Fruit fly (Drosophila melanogaster): ENCODE results near the gene PolQ.

The PolQ gene

DNA sequence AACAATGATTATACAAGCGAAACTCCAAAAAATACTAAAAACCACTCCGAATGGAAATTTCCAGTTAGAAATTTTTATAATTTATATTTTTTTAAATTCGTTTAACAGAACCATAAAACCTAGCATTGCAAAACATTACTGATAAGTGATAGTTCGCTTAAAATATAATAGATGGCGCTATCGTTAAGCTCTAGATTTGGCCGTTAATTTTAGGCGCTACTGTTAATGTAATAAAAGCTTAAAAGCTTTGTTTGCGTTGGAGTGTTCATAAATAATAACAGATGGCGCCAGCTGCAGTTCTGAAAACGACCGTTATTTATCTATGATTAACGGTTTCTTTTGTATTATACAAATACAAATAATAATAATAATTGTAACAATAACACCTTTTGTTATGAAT is 11.7 kb upstream of the PolQ start:
- TF ChIP-seq CG32121 (GFP tag; IDR thresholded peaks at IDR 0.05): no peak
- TF ChIP-seq CG13204 (GFP tag; optimal IDR thresholded peaks at IDR 0.05): no peak
- TF ChIP-seq CG17806 (tag; optimal IDR thresholded peaks at IDR 0.05): no peak
- TF ChIP-seq CG4496 (GFP tag; IDR thresholded peaks at IDR 0.05): no peak
- TF ChIP-seq Pif1A (GFP tag; optimal IDR thresholded peaks at IDR 0.05): no peak
- no peak for TF ChIP-seq CG10348 (GFP tag; IDR thresholded peaks at IDR 0.05)
- TF ChIP-seq gl (tag; optimal IDR thresholded peaks at IDR 0.05): no peak
- no peak for TF ChIP-seq CG14655 (GFP tag; optimal IDR thresholded peaks at IDR 0.05)
- no peak for TF ChIP-seq CG8159 (tag; optimal IDR thresholded peaks at IDR 0.05)
- TF ChIP-seq Snoo (tag; optimal IDR thresholded peaks at IDR 0.05): no peak
- TF ChIP-seq rn (GFP tag; IDR thresholded peaks at IDR 0.05): no peak
- no peak for TF ChIP-seq CG8301 (tag; optimal IDR thresholded peaks at IDR 0.05)
- TF ChIP-seq D1 (tag; optimal IDR thresholded peaks at IDR 0.05): no peak
- no peak for TF ChIP-seq CG9948 (tag; optimal IDR thresholded peaks at IDR 0.05)
- TF ChIP-seq fd96Ca (GFP tag; IDR thresholded peaks at IDR 0.05): no peak

DNA sequence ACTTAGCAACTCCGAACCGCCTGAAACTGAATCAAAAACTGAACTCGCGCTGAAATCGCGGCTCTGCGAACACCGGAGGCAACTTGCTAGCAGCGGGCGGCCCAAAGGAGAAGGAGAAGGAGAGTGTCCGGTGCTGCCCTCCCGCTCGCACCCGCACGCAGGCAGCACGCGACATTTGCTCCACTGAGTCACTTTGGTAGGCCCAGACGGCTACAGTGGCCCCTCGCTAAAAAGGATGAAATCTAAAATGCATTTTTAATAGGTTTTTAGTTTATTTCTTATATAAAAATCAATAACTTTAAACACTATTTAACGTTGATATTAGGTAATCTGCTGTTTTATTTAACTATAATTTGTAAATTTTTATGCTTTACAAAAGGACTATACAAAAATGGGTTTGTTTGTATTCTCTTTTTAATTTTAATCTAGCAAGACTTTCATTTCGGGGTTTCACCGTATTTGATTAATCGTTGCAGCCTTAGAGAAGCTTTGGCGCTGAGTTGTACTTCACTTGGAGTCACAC is 10.4 kb upstream of the PolQ start, which contains the start of gene Men:
Gene Men, minus strand, starts transcription at position 51 of the 523 bp plus-strand sequence.
- TF ChIP-seq CG8301 (tag; optimal IDR thresholded peaks at IDR 0.05) (peak; percentile 47), CG12605 (GFP tag; IDR thresholded peaks at IDR 0.05) (0 out of 2 replicates have a peak, but pooled peaks have one; percentile 33), EcR (GFP tag; optimal IDR thresholded peaks at IDR 0.05) (no peak), Pif1A (GFP tag; optimal IDR thresholded peaks at IDR 0.05) (peak; percentile 41), fd96Ca (GFP tag; IDR thresholded peaks at IDR 0.05) (peak; percentile 47; the same call in 1 of the 3 replicates), Ets98B (GFP tag; IDR thresholded peaks at IDR 0.05) (peak; percentile 25; the same call in 1 of the 2 replicates), CG13204 (GFP tag; optimal IDR thresholded peaks at IDR 0.05) (peak; percentile 52), CG14655 (GFP tag; optimal IDR thresholded peaks at IDR 0.05) (peak; percentile 60), CG10348 (GFP tag; IDR thresholded peaks at IDR 0.05) (peak; percentile 45; the same call in 1 of the 2 replicates), CG32121 (GFP tag; IDR thresholded peaks at IDR 0.05) (peak; percentile 76), Snoo (tag; optimal IDR thresholded peaks at IDR 0.05) (peak; percentile 53), CG17806 (tag; optimal IDR thresholded peaks at IDR 0.05) (peak; percentile 28), Pif1B (GFP tag; optimal IDR thresholded peaks at IDR 0.05) (peak; percentile 3), CG34367 (tag; optimal IDR thresholded peaks at IDR 0.05) (no peak), CG9948 (tag; optimal IDR thresholded peaks at IDR 0.05) (peak; percentile 56), CG4496 (GFP tag; IDR thresholded peaks at IDR 0.05) (peak; percentile 75), D1 (tag; optimal IDR thresholded peaks at IDR 0.05) (no peak), gl (tag; optimal IDR thresholded peaks at IDR 0.05) (no peak), CG15710 (tag; optimal IDR thresholded peaks at IDR 0.05) (peak; percentile 68), rn (GFP tag; IDR thresholded peaks at IDR 0.05) (peak; percentile 57), CG8159 (tag; optimal IDR thresholded peaks at IDR 0.05) (peak; percentile 65)

DNA sequence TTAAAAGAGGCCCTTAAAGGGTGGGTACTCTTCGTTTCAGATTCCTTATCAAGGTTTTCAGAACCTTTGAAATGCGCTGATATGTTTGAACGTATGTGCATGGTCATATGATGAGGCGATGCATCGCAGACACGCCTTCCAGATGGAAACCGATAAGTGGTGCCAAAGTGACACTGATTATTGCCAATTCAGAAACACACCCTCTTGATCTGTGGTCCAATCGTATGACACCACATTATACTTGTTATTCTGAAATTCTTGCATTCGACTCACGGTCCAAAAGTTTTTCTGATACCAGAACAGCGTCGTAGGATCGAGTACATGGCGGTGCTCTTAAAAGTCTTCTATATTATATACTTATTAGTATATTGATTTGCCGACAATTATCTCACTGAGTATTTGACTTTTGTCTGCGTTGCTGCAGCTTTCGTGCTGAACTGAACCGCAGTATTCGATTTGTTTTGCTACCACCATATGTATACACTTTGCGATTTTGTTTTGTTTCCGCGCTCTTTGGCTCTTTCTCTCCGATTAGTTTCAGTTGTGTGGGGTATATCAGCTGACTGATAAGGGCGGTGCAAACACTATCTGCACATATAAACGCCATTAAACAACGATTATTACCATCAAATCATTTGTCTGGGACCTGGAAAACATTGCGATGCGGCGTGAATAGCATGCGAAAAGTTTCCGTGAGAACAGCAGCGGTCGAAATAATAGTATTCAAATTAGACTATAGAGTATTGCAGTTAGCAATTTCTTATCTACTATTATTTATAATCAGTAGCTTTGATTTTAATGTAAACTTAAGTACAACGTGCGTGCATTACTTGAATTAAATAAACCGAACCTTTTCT is 8.5 kb upstream of the PolQ start:
- TF ChIP-seq rn (GFP tag; IDR thresholded peaks at IDR 0.05) (no peak), fd96Ca (GFP tag; IDR thresholded peaks at IDR 0.05) (no peak; the same call in 2 of the 3 replicates), CG4496 (GFP tag; IDR thresholded peaks at IDR 0.05) (no peak), CG32121 (GFP tag; IDR thresholded peaks at IDR 0.05) (no peak), CG14655 (GFP tag; optimal IDR thresholded peaks at IDR 0.05) (peak; percentile 4), CG8301 (tag; optimal IDR thresholded peaks at IDR 0.05) (no peak), Snoo (tag; optimal IDR thresholded peaks at IDR 0.05) (no peak), Ets98B (GFP tag; IDR thresholded peaks at IDR 0.05) (no peak; the same call in 1 of the 2 replicates), EcR (GFP tag; optimal IDR thresholded peaks at IDR 0.05) (no peak), CG12605 (GFP tag; IDR thresholded peaks at IDR 0.05) (no peak), CG10348 (GFP tag; IDR thresholded peaks at IDR 0.05) (no peak), gl (tag; optimal IDR thresholded peaks at IDR 0.05) (no peak), CG8159 (tag; optimal IDR thresholded peaks at IDR 0.05) (no peak), CG9948 (tag; optimal IDR thresholded peaks at IDR 0.05) (no peak), D1 (tag; optimal IDR thresholded peaks at IDR 0.05) (no peak), CG15710 (tag; optimal IDR thresholded peaks at IDR 0.05) (peak; percentile 18), CG13204 (GFP tag; optimal IDR thresholded peaks at IDR 0.05) (no peak)

DNA sequence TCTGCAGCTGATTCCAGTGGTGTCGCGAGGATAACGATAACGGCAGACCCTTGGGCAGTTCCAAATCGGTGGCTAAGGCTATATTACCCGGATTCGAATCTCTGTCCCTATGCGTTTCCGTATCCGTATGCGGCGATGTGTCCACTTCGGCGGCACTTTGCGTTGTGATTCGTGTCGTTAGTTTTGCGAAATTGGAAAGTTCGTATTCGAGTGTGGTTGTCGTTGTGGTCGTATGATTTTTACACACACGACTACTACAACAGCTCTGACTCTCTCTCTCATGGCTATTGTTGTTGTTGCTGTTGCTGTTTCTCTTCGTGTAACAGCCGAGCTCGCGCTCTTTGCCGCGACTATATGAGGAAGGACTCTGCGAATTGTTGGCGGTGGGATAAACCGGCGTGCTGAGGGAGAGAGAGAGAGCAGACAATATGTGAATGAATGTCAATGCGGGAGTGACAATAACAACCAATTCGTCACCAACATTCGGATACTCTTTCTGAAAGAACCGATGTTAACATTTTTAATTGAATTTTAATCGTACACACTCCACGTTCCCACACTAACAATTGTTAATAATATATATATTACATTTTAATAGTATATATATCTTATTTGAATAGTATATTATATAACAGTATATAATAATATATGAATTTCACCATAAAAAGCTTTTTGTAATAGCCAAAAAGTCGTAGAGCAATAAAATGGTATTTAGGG is 7.7 kb upstream of the PolQ start:
- TF ChIP-seq D1 (tag; optimal IDR thresholded peaks at IDR 0.05) (peak; percentile 60), CG14655 (GFP tag; optimal IDR thresholded peaks at IDR 0.05) (peak; percentile 79), fd96Ca (GFP tag; IDR thresholded peaks at IDR 0.05) (peak; percentile 34; the same call in 1 of the 3 replicates), Snoo (tag; optimal IDR thresholded peaks at IDR 0.05) (peak; percentile 71), Pif1B (GFP tag; optimal IDR thresholded peaks at IDR 0.05) (peak; percentile 71), CG9948 (tag; optimal IDR thresholded peaks at IDR 0.05) (peak; percentile 61), CG15710 (tag; optimal IDR thresholded peaks at IDR 0.05) (peak; percentile 70), CG12605 (GFP tag; IDR thresholded peaks at IDR 0.05) (peak; percentile 61), CG17806 (tag; optimal IDR thresholded peaks at IDR 0.05) (peak; percentile 61), CG8159 (tag; optimal IDR thresholded peaks at IDR 0.05) (peak; percentile 78), gl (tag; optimal IDR thresholded peaks at IDR 0.05) (no peak), Pif1A (GFP tag; optimal IDR thresholded peaks at IDR 0.05) (peak; percentile 27), rn (GFP tag; IDR thresholded peaks at IDR 0.05) (no peak), EcR (GFP tag; optimal IDR thresholded peaks at IDR 0.05) (peak; percentile 18), Ets98B (GFP tag; IDR thresholded peaks at IDR 0.05) (peak; percentile 63), CG4496 (GFP tag; IDR thresholded peaks at IDR 0.05) (peak; percentile 81), CG10348 (GFP tag; IDR thresholded peaks at IDR 0.05) (no peak), CG13204 (GFP tag; optimal IDR thresholded peaks at IDR 0.05) (peak; percentile 50), CG8301 (tag; optimal IDR thresholded peaks at IDR 0.05) (peak; percentile 47), CG34367 (tag; optimal IDR thresholded peaks at IDR 0.05) (peak; percentile 46), CG32121 (GFP tag; IDR thresholded peaks at IDR 0.05) (peak; percentile 52; the same call in 1 of the 2 replicates)

All from whole organism, pupa.